Fruit fly (Drosophila melanogaster) whole organism, wandering third instar larva: ENCODE results near the gene Argk2.

Source experiments
- Abd-B ChIP-seq: fragments of >200 bp; optimal IDR thresholded peaks from 2 replicates; lab custom pipeline; 2017; ENCODE audit warnings: missing biosample characterization, missing genetic modification characterization
- Myc ChIP-seq: fragments of >200 bp; optimal IDR thresholded peaks from 2 replicates; lab custom pipeline; 2017
- br ChIP-seq: fragments of 200-800 bp; sonication (Bioruptor generic); optimal IDR thresholded peaks from 2 replicates; lab custom pipeline; 2016; ENCODE audit warnings: missing biosample characterization, missing genetic modification characterization
- brk ChIP-seq: fragments of 200-800 bp; sonication (Bioruptor generic); optimal IDR thresholded peaks from 2 replicates; lab custom pipeline; 2016; ENCODE audit warnings: missing biosample characterization, mild to moderate bottlenecking, missing genetic modification characterization
- dmrt93B ChIP-seq: fragments of 200-800 bp; sonication (Bioruptor generic); optimal IDR thresholded peaks from 2 replicates; lab custom pipeline; 2018; ENCODE audit warnings: missing biosample characterization, mild to moderate bottlenecking, missing genetic modification characterization
- dsf ChIP-seq: sonication (Bioruptor generic); optimal IDR thresholded peaks from 2 replicates; lab custom pipeline; 2016; ENCODE audit warnings: missing biosample characterization, missing genetic modification characterization, borderline replicate concordance
- h ChIP-seq: fragments of 200-800 bp; sonication (Bioruptor generic); optimal IDR thresholded peaks from 3 replicates; lab custom pipeline; 2016; ENCODE audit warnings: missing biosample characterization, mild to moderate bottlenecking, missing genetic modification characterization
- sv ChIP-seq: fragments of 200-800 bp; sonication (Bioruptor generic); optimal IDR thresholded peaks from 3 replicates; lab custom pipeline; 2016; ENCODE audit warnings: missing biosample characterization, missing genetic modification characterization
- usp ChIP-seq: fragments of >200 bp; optimal IDR thresholded peaks from 2 replicates; lab custom pipeline; 2017; ENCODE audit warnings: missing biosample characterization, missing genetic modification characterization

DNA sequence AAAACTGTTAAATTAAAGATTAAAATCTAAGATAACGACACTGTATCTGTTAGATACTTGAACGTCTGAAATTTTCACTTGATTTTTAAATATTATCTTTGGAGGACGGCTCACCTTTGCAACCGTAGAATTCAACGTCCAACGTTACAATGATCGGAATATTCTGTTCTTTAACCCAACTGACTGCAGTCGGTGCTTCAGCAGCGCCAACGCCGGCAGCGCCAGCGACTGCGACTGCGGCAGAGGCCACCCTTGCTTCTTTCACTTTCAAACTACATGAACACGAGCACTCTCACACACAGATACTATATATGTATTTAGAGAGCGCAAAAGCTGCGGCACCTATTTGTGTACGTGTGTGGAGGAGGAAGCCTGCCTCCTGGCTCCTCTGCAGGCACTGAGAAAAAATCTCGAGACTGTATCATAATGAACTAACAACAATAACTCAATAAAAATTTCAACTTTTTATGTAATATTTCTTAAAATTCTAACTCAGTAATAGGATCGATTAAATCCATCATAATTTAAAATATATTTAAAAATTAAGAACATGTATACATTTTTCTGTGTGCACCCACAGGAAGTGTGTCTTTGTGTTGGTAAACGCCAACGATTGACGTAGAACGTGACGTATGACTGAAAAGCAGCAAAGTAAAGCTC, 10.3 kb downstream of the Argk2 start:
- TF ChIP-seq dsf (GFP tag; lab: Kevin White, UChicago), result peak; percentile 88
- no peak for TF ChIP-seq usp (GFP tag; lab: Kevin White, UChicago)
- no peak for TF ChIP-seq Myc
- peak; percentile 73 for TF ChIP-seq sv
- TF ChIP-seq brk (GFP tag; lab: Kevin White, UChicago), result peak; percentile 97
- peak; percentile 94 for TF ChIP-seq br (GFP tag; lab: Kevin White, UChicago)
- TF ChIP-seq Abd-B (GFP tag; lab: Kevin White, UChicago), result no peak
- peak; percentile 93 for TF ChIP-seq dmrt93B (GFP tag; lab: Kevin White, UChicago)
- peak; percentile 98 for TF ChIP-seq h (GFP tag; lab: Kevin White, UChicago)
